Worm (Caenorhabditis elegans) whole organism, late embryonic: ENCODE results near the gene T08B1.1.

ENCODE experiments used
- C38D4.7 ChIP-seq: fragments of 200-800 bp; sonication (Bioruptor generic); optimal IDR thresholded peaks from 2 replicates; lab custom pipeline; 2018; ENCODE audit warnings: mild to moderate bottlenecking, missing genetic modification characterization, moderate library complexity, missing compliant biosample characterization
- ceh-6 ChIP-seq: fragments of 200-800 bp; sonication (Bioruptor generic); optimal IDR thresholded peaks from 2 replicates; lab custom pipeline; 2018; ENCODE audit warnings: mild to moderate bottlenecking, missing genetic modification characterization, missing compliant biosample characterization
- fkh-10 ChIP-seq: fragments of 150-350 bp; optimal IDR thresholded peaks from 2 replicates; lab custom pipeline; 2014; ENCODE audit warnings: missing biosample characterization, missing genetic modification reagents, missing genetic modification characterization
- hlh-13 ChIP-seq: fragments of 200-800 bp; sonication (Bioruptor generic); optimal IDR thresholded peaks from 2 replicates; lab custom pipeline; 2018; ENCODE audit warnings: mild to moderate bottlenecking, missing genetic modification characterization, missing compliant biosample characterization
- rnt-1 ChIP-seq: sonication (generic microtip); optimal IDR thresholded peaks from 2 replicates; lab custom pipeline; 2016; ENCODE audit warnings: missing genetic modification characterization, missing compliant biosample characterization
- tbx-2 ChIP-seq: sonication (generic microtip); optimal IDR thresholded peaks from 2 replicates; lab custom pipeline; 2016; ENCODE audit warnings: missing genetic modification characterization, missing compliant biosample characterization

DNA sequence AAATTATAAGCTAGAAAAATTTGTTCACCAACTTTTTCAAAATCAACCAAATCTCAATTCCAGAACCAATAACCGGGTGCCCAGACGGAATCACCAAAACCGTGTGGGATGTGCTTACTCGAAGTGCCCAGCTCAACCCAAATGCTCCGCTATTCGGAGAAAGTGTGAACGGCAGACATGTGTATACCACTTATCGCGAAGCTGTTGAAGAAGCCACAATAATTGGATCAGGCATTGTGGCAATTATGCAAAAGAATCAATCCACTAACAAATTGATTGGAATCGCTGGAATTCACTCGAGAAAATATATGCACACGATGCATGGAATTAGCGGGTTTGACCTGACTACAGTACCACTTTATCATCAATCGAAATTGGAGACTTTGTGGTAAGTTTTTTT, 17.2 kb downstream of the T08B1.1 start:
- TF ChIP-seq hlh-13 (GFP tag; lab: Kevin White, UChicago) (no peak), tbx-2 (tag; lab: Kevin White, UChicago) (no peak), ceh-6 (GFP tag; lab: Kevin White, UChicago) (no peak), C38D4.7 (GFP tag; lab: Kevin White, UChicago) (no peak), rnt-1 (tag; lab: Kevin White, UChicago) (no peak), fkh-10 (GFP tag; lab: Kevin White, UChicago) (no peak)
